Worm (Caenorhabditis elegans): ENCODE results near the gene str-52.

- TF ChIP-seq unc-62 (GFP tag; optimal IDR thresholded peaks at IDR 0.05), result no peak
- TF ChIP-seq skn-1 (tag; optimal IDR thresholded peaks at IDR 0.05), result no peak
- TF ChIP-seq aly-2 (tag; optimal IDR thresholded peaks at IDR 0.05), result no peak
- TF ChIP-seq pha-4 (tag; optimal IDR thresholded peaks at IDR 0.05), result no peak
- TF ChIP-seq ceh-82 (tag; optimal IDR thresholded peaks at IDR 0.05), result no peak
- no peak for TF ChIP-seq nhr-76 (tag; optimal IDR thresholded peaks at IDR 0.05)
- TF ChIP-seq pqm-1 (tag; optimal IDR thresholded peaks at IDR 0.05), result no peak
Observed at ce11 chrV:2126554-2126953, 19.4 kb downstream of the str-52 start.

All from whole organism, L3 larva.